Fruit fly (Drosophila melanogaster) S2 (cell line): ENCODE data around the gene CG12698.

Experiments
- CG8478 ChIP-seq: fragments of >200 bp; optimal IDR thresholded peaks from 2 replicates; lab custom pipeline; 2018
- CTCF ChIP-seq, 2 experiments: fragments of >200 bp; optimal IDR thresholded peaks; 2 replicates each; lab custom pipeline; 2018

dm6 chrX:15971574-15971973 is 34.4 kb upstream of the CG12698 start:
- no peak for TF ChIP-seq CG8478
- TF ChIP-seq CTCF (optimal IDR thresholded peaks at IDR 0.05; lab: Kevin White, UChicago), result no peak
